Worm (Caenorhabditis elegans) whole organism, mixed stage, embryonic: ENCODE results near the gene C01G10.10.
A peak's percentile ranks its signal among the peaks of the same experiment; 100 is the strongest.

Source experiments
- M03D4.4 ChIP-seq: sonication (generic microtip); optimal IDR thresholded peaks from 2 replicates; lab custom pipeline; 2017; ENCODE audit warnings: mild to moderate bottlenecking, missing genetic modification characterization, missing compliant biosample characterization
- bed-3 ChIP-seq: fragments of 200-800 bp; sonication (Bioruptor generic); optimal IDR thresholded peaks from 3 replicates; lab custom pipeline; 2018; ENCODE audit warnings: mild to moderate bottlenecking, missing genetic modification characterization, moderate library complexity, missing compliant biosample characterization
- blmp-1 ChIP-seq: fragments of 150-350 bp; optimal IDR thresholded peaks from 2 replicates; lab custom pipeline; 2014; ENCODE audit warnings: missing biosample characterization, missing genetic modification characterization
- ceh-39 ChIP-seq: fragments of 150-350 bp; optimal IDR thresholded peaks from 2 replicates; lab custom pipeline; 2014; ENCODE audit warnings: missing biosample characterization, missing genetic modification characterization
- ceh-43 ChIP-seq: fragments of 200-800 bp; sonication (Bioruptor generic); optimal IDR thresholded peaks from 2 replicates; lab custom pipeline; 2018; ENCODE audit warnings: mild to moderate bottlenecking, missing genetic modification characterization, moderate library complexity, missing compliant biosample characterization
- ceh-83 ChIP-seq: fragments of 200-800 bp; sonication (Bioruptor generic); optimal IDR thresholded peaks from 2 replicates; lab custom pipeline; 2018; ENCODE audit warnings: mild to moderate bottlenecking, missing genetic modification characterization, missing compliant biosample characterization
- ces-1 ChIP-seq: fragments of 150-350 bp; optimal IDR thresholded peaks from 2 replicates; lab custom pipeline; 2014; ENCODE audit warnings: missing biosample characterization, missing genetic modification reagents, missing genetic modification characterization
- drap-1 ChIP-seq: fragments of 200-800 bp; sonication (Bioruptor generic); optimal IDR thresholded peaks from 3 replicates; lab custom pipeline; 2018; ENCODE audit warnings: mild to moderate bottlenecking, missing genetic modification characterization, missing compliant biosample characterization
- elt-1 ChIP-seq: sonication (generic microtip); optimal IDR thresholded peaks from 2 replicates; lab custom pipeline; 2017; ENCODE audit warnings: missing genetic modification characterization, mild to moderate bottlenecking, missing compliant biosample characterization, antibody characterized with exemption, moderate library complexity, borderline replicate concordance; ENCODE audit not compliant: insufficient read depth
- elt-3 ChIP-seq: fragments of 150-350 bp; optimal IDR thresholded peaks from 2 replicates; lab custom pipeline; 2014; ENCODE audit warnings: missing biosample characterization, missing genetic modification characterization
- flh-1 ChIP-seq: fragments of 200-800 bp; sonication (Bioruptor generic); optimal IDR thresholded peaks from 2 replicates; lab custom pipeline; 2018; ENCODE audit warnings: mild to moderate bottlenecking, missing genetic modification characterization, moderate library complexity, missing compliant biosample characterization
- ham-2 ChIP-seq: fragments of 200-800 bp; sonication (Bioruptor generic); optimal IDR thresholded peaks from 2 replicates; lab custom pipeline; 2018; ENCODE audit warnings: mild to moderate bottlenecking, missing genetic modification characterization, missing compliant biosample characterization
- hlh-1 ChIP-seq: fragments of 150-350 bp; optimal IDR thresholded peaks from 2 replicates; lab custom pipeline; 2014; ENCODE audit warnings: missing biosample characterization, missing genetic modification reagents, missing genetic modification characterization
- lin-32 ChIP-seq: fragments of 200-800 bp; sonication (Bioruptor generic); optimal IDR thresholded peaks from 2 replicates; lab custom pipeline; 2018; ENCODE audit warnings: mild to moderate bottlenecking, missing genetic modification characterization, missing compliant biosample characterization
- lsy-2 ChIP-seq: fragments of 150-350 bp; optimal IDR thresholded peaks from 2 replicates; lab custom pipeline; 2014; ENCODE audit warnings: missing biosample characterization, missing genetic modification characterization
- mab-5 ChIP-seq: fragments of 150-350 bp; optimal IDR thresholded peaks from 2 replicates; lab custom pipeline; 2014; ENCODE audit warnings: missing biosample characterization, missing genetic modification characterization
- mep-1 ChIP-seq: fragments of 150-350 bp; optimal IDR thresholded peaks from 2 replicates; lab custom pipeline; 2017; ENCODE audit warnings: missing biosample characterization, missing genetic modification reagents, missing genetic modification characterization, inconsistent platforms
- mls-2 ChIP-seq: sonication (generic microtip); optimal IDR thresholded peaks from 2 replicates; lab custom pipeline; 2016; ENCODE audit warnings: mild to moderate bottlenecking, missing genetic modification characterization, moderate library complexity, missing compliant biosample characterization
- nhr-237 ChIP-seq: fragments of 150-350 bp; optimal IDR thresholded peaks from 2 replicates; lab custom pipeline; 2014; ENCODE audit warnings: missing biosample characterization, missing genetic modification characterization
- nhr-28 ChIP-seq: fragments of 150-350 bp; optimal IDR thresholded peaks from 2 replicates; lab custom pipeline; 2014; ENCODE audit warnings: missing biosample characterization, missing genetic modification characterization
- nhr-76 ChIP-seq: sonication (generic microtip); optimal IDR thresholded peaks from 2 replicates; lab custom pipeline; 2017; ENCODE audit warnings: missing biosample characterization, missing genetic modification characterization
- pha-4 ChIP-seq: fragments of 150-350 bp; optimal IDR thresholded peaks from 2 replicates; lab custom pipeline; 2018; ENCODE audit warnings: missing biosample characterization, missing genetic modification reagents, missing genetic modification characterization
- sem-2 ChIP-seq: fragments of 200-800 bp; sonication (Bioruptor generic); optimal IDR thresholded peaks from 2 replicates; lab custom pipeline; 2018; ENCODE audit warnings: mild to moderate bottlenecking, missing genetic modification characterization, missing compliant biosample characterization
- snpc-4 ChIP-seq: fragments of 150-350 bp; optimal IDR thresholded peaks from 2 replicates; lab custom pipeline; 2014; ENCODE audit warnings: missing biosample characterization, missing genetic modification characterization
- sptf-1 ChIP-seq: sonication (generic microtip); optimal IDR thresholded peaks from 2 replicates; lab custom pipeline; 2017; ENCODE audit warnings: mild to moderate bottlenecking, missing genetic modification characterization, moderate library complexity, missing compliant biosample characterization
- unc-120 ChIP-seq: sonication (generic microtip); optimal IDR thresholded peaks from 2 replicates; lab custom pipeline; 2017; ENCODE audit warnings: missing genetic modification characterization, missing compliant biosample characterization; ENCODE audit not compliant: poor library complexity, severe bottlenecking
- unc-39 ChIP-seq: fragments of 150-350 bp; optimal IDR thresholded peaks from 2 replicates; lab custom pipeline; 2014; ENCODE audit warnings: missing biosample characterization, missing genetic modification characterization
- unc-62 ChIP-seq: fragments of 150-350 bp; optimal IDR thresholded peaks from 2 replicates; lab custom pipeline; 2014; ENCODE audit warnings: missing biosample characterization, missing genetic modification reagents, missing genetic modification characterization
- zip-8 ChIP-seq: fragments of 150-350 bp; optimal IDR thresholded peaks from 2 replicates; lab custom pipeline; 2014; ENCODE audit warnings: missing biosample characterization, missing genetic modification characterization
- ztf-11 ChIP-seq: fragments of 150-350 bp; optimal IDR thresholded peaks from 2 replicates; lab custom pipeline; 2014; ENCODE audit warnings: missing biosample characterization, missing genetic modification characterization

The C01G10.10 gene

DNA sequence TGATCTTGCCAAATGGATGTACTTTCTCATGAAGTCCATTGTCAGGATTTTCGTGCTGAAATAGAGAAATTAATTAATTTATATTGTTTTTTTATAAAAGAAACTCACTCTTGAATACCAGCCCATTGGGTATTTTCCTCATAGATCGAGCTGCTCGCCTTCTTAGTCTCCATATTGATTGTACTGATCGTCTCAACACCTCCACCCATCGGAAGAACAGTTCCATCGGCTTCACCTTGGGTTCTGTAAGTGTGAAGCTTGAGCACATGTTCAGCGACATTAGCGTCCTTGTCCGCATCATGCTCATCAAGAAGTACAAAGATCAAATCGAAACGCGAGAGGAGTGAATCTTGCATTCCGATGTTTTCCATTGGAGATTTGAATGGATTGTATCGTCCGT, 24.5 kb downstream of the C01G10.10 start:
- TF ChIP-seq ztf-11 (tag; lab: Kevin White, UChicago) (no peak), snpc-4 (tag; lab: Kevin White, UChicago) (no peak), ceh-43 (GFP tag; lab: Kevin White, UChicago) (no peak), elt-3 (tag; lab: Kevin White, UChicago) (no peak), ceh-39 (tag; lab: Kevin White, UChicago) (no peak), ham-2 (GFP tag; lab: Kevin White, UChicago) (no peak), unc-120 (no peak), nhr-28 (tag; lab: Kevin White, UChicago) (no peak), mep-1 (tag; lab: Kevin White, UChicago) (no peak), unc-62 (GFP tag; lab: Kevin White, UChicago) (no peak), ceh-83 (GFP tag; lab: Kevin White, UChicago) (no peak), M03D4.4 (no peak)

DNA sequence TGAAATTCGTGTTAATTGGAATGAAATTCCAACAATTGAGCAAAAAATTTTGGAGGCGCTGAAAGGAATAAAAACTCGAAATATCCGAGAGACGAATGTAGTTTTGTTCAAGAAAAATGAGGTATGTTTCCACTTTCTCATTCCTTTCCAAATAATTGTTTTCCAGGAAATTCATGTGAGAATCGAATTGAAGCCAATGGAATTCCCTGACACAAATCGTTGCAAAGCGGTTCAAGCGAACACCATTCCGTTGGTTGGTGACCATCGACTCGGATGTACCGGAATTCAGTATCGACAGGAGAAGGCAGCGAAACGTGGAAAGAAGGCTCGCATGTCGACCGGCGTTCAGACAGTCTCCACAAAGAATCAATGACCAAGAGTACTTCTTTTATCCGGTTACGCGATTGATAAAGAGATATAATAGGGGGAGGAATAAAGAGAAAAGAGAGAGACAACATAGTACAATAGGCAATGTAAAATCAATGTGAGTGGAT, 25.8 kb downstream of the C01G10.10 start:
- TF ChIP-seq unc-39 (tag; lab: Kevin White, UChicago) (no peak), pha-4 (tag; lab: Kevin White, UChicago) (no peak), flh-1 (GFP tag; lab: Kevin White, UChicago) (no peak), lin-32 (no peak), M03D4.4 (no peak), snpc-4 (tag; lab: Kevin White, UChicago) (no peak), elt-1 (tag; lab: Kevin White, UChicago) (no peak), elt-3 (tag; lab: Kevin White, UChicago) (no peak), nhr-28 (tag; lab: Kevin White, UChicago) (no peak), ceh-39 (tag; lab: Kevin White, UChicago) (no peak), hlh-1 (tag; lab: Kevin White, UChicago) (no peak), bed-3 (GFP tag; lab: Kevin White, UChicago) (no peak), unc-62 (GFP tag; lab: Kevin White, UChicago) (no peak), blmp-1 (no peak), ces-1 (GFP tag; lab: Kevin White, UChicago) (no peak), drap-1 (GFP tag; lab: Kevin White, UChicago) (no peak)
- TF ChIP-seq, all 35 proteins: peak for 0

DNA sequence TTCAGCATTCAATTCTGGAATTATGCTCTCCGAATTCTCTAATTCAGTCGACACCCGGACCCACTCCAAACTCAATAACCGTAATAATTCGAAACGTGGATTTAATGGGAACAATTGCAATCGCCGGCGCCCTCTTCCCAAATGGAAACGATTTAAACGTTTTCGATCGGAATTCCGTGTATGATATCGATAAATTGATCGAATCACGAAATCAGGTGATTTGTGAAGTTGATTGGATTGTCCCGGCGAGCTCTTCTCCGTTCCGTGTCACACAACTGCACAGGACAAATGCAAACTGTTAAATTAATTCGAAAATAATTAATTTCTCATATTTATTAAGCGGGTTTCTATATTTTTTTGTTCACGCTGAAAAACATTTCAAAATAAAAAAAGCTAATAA, 26.4 kb downstream of the C01G10.10 start, which contains the start of gene C25D7.16:
C25D7.16 (plus strand) TSS at position 301 of the 400 bp plus-strand sequence.
- no peak for TF ChIP-seq M03D4.4
- no peak for TF ChIP-seq mep-1 (tag; lab: Kevin White, UChicago)
- TF ChIP-seq mls-2 (tag; lab: Kevin White, UChicago) = no peak
- no peak for TF ChIP-seq nhr-76
- TF ChIP-seq snpc-4 (tag; lab: Kevin White, UChicago) = no peak
- TF ChIP-seq sptf-1 = no peak
- no peak for TF ChIP-seq nhr-237 (tag; lab: Kevin White, UChicago)
- no peak for TF ChIP-seq elt-1 (tag; lab: Kevin White, UChicago)
- TF ChIP-seq drap-1 (GFP tag; lab: Kevin White, UChicago) = no peak
- no peak for TF ChIP-seq mab-5 (tag; lab: Kevin White, UChicago)
- TF ChIP-seq nhr-28 (tag; lab: Kevin White, UChicago) = no peak
- no peak for TF ChIP-seq ham-2 (GFP tag; lab: Kevin White, UChicago)
- no peak for TF ChIP-seq unc-120
- TF ChIP-seq ceh-43 (GFP tag; lab: Kevin White, UChicago) = no peak
- no peak for TF ChIP-seq sem-2 (GFP tag; lab: Kevin White, UChicago)
- no peak for TF ChIP-seq ceh-39 (tag; lab: Kevin White, UChicago)
- TF ChIP-seq ztf-11 (tag; lab: Kevin White, UChicago) = no peak
- TF ChIP-seq ces-1 (GFP tag; lab: Kevin White, UChicago) = no peak
- TF ChIP-seq ceh-83 (GFP tag; lab: Kevin White, UChicago) = no peak
- no peak for TF ChIP-seq blmp-1

DNA sequence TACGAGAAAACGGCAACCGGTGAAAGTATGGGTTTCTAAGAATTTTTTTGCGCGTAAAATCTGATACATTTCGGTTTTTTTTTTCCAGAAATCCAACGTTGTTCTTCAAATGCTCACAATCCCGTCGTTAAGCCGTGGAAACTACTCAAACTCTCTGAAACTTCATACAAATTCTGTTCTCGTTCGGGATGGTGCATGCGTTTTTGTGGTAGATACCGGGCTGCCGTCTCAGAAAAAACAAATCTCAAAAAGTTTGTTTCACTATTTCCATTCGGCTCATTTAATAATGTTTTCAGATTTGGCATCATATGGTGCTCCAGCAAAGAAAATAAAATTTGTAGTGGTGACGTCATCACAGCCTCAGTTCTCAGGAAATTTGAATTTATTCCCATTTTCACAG, 27.5 kb downstream of the C01G10.10 start:
- TF ChIP-seq ceh-83 (GFP tag; lab: Kevin White, UChicago) (no peak), hlh-1 (tag; lab: Kevin White, UChicago) (no peak), M03D4.4 (no peak), lsy-2 (tag; lab: Kevin White, UChicago) (no peak), zip-8 (tag; lab: Kevin White, UChicago) (peak; percentile 61), unc-62 (GFP tag; lab: Kevin White, UChicago) (no peak), nhr-76 (no peak), elt-1 (tag; lab: Kevin White, UChicago) (no peak)
